Worm (Caenorhabditis elegans) whole organism, young adult: ENCODE results near the gene C03B1.7.

Source experiments
- F55B11.4 ChIP-seq: sonication (generic microtip); optimal IDR thresholded peaks from 2 replicates; lab custom pipeline; 2016; ENCODE audit warnings: missing compliant biosample characterization, missing genetic modification characterization, borderline replicate concordance; ENCODE audit not compliant: insufficient read depth
- unc-62 ChIP-seq: fragments of 150-350 bp; optimal IDR thresholded peaks from 2 replicates; lab custom pipeline; 2014; ENCODE audit warnings: missing biosample characterization, missing genetic modification reagents, missing genetic modification characterization
- xnd-1 ChIP-seq: sonication (generic microtip); optimal IDR thresholded peaks from 2 replicates; lab custom pipeline; 2016; ENCODE audit warnings: missing genotype, missing genetic modification reagents, missing genetic modification characterization, missing compliant biosample characterization

DNA sequence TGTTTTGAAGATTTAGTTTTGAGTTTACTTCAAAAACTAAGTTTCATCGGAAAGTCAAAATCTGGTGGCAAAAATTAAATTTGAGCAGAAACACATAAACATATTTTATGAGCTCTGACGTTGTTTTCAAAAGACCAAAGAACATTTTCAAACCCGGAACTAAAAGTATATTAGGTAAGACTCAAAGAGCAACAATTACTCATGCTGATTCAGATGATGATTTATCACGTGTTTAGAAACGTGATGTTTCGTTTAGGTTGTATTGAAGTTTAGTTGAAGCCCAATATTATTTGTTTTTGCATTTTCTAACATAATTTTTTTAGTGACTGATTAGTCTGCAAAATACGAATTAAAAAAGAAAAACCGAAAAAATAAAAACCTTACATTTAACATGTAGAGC lies 12.2 kb downstream of the C03B1.7 start:
- TF ChIP-seq F55B11.4 (no peak), unc-62 (no peak), xnd-1 (tag; lab: Kevin White, UChicago) (no peak)
